Fruit fly (Drosophila melanogaster) whole organism, wandering third instar larva: Measurements from ENCODE around the gene CG12320.

ENCODE experiments used
- CrebA ChIP-seq: fragments of 200-800 bp; sonication (Bioruptor generic); optimal IDR thresholded peaks from 2 replicates; lab custom pipeline; 2016; ENCODE audit warnings: missing biosample characterization, mild to moderate bottlenecking, missing genetic modification characterization, borderline replicate concordance
- Dfd ChIP-seq: fragments of >200 bp; optimal IDR thresholded peaks from 2 replicates; lab custom pipeline; 2017; ENCODE audit warnings: missing biosample characterization, missing genetic modification characterization
- h ChIP-seq: fragments of 200-800 bp; sonication (Bioruptor generic); optimal IDR thresholded peaks from 3 replicates; lab custom pipeline; 2016; ENCODE audit warnings: missing biosample characterization, mild to moderate bottlenecking, missing genetic modification characterization
- lola ChIP-seq: fragments of >200 bp; optimal IDR thresholded peaks from 2 replicates; lab custom pipeline; 2017; ENCODE audit warnings: missing biosample characterization, missing genetic modification characterization
- usp ChIP-seq: fragments of >200 bp; optimal IDR thresholded peaks from 2 replicates; lab custom pipeline; 2017; ENCODE audit warnings: missing biosample characterization, missing genetic modification characterization
- woc ChIP-seq: sonication (Bioruptor generic); optimal IDR thresholded peaks from 2 replicates; lab custom pipeline; 2016; ENCODE audit warnings: missing biosample characterization, mild to moderate bottlenecking, missing genetic modification characterization

- TF ChIP-seq lola (no peak), h (GFP tag; lab: Kevin White, UChicago) (no peak), usp (GFP tag; lab: Kevin White, UChicago) (no peak), Dfd (GFP tag; lab: Kevin White, UChicago) (no peak), woc (GFP tag; lab: Kevin White, UChicago) (no peak), CrebA (GFP tag; lab: Kevin White, UChicago) (no peak)
Observed at dm6 chr3R:18274328-18275098, 22.0 kb upstream of the CG12320 start, which contains the start of the genes Vps39 and eIF1A.
